Fruit fly (Drosophila melanogaster) whole organism, prepupa: ENCODE results near the gene Naxd.
A peak's percentile ranks its signal among the peaks of the same experiment; 100 is the strongest.

Experiments used
- CG10631 ChIP-seq: fragments of 200-800 bp; sonication (Bioruptor generic); optimal IDR thresholded peaks from 2 replicates; lab custom pipeline; 2016; ENCODE audit warnings: missing biosample characterization, missing genetic modification characterization
- CG11294 ChIP-seq: fragments of 200-800 bp; sonication (Bioruptor generic); IDR thresholded peaks from 2 replicates; pipeline ENCODE4 v1.3.6; 2022; ENCODE audit warnings: missing biosample characterization, missing genetic modification characterization
- CG15336 ChIP-seq: fragments of 200-800 bp; sonication (Bioruptor generic); IDR thresholded peaks from 2 replicates; pipeline ENCODE4 v1.3.6; 2022; ENCODE audit warnings: missing biosample characterization, missing genetic modification characterization
- CG3032 ChIP-seq: fragments of 200-800 bp; optimal IDR thresholded peaks from 2 replicates; lab custom pipeline; 2019; ENCODE audit warnings: missing biosample characterization, mild to moderate bottlenecking, missing genetic modification characterization, moderate library complexity
- CG31627 ChIP-seq: fragments of 200-800 bp; sonication (Bioruptor generic); optimal IDR thresholded peaks from 3 replicates; lab custom pipeline; 2016; ENCODE audit warnings: missing biosample characterization, missing genetic modification characterization
- CG32006 ChIP-seq: fragments of 200-800 bp; sonication (Bioruptor generic); optimal IDR thresholded peaks from 3 replicates; lab custom pipeline; 2017; ENCODE audit warnings: missing biosample characterization, mild to moderate bottlenecking, missing genetic modification characterization
- CG34406 ChIP-seq: fragments of 200-800 bp; sonication (Bioruptor generic); optimal IDR thresholded peaks from 3 replicates; lab custom pipeline; 2016; ENCODE audit warnings: missing biosample characterization, missing genetic modification characterization
- CG3919 ChIP-seq: fragments of 200-800 bp; sonication (Bioruptor generic); optimal IDR thresholded peaks from 3 replicates; lab custom pipeline; 2016; ENCODE audit warnings: missing biosample characterization, missing genetic modification characterization
- CG4318 ChIP-seq: fragments of 200-800 bp; sonication (Bioruptor generic); optimal IDR thresholded peaks from 3 replicates; lab custom pipeline; 2017; ENCODE audit warnings: missing biosample characterization, mild to moderate bottlenecking, missing genetic modification characterization
- CG6163 ChIP-seq: fragments of 200-800 bp; sonication (Bioruptor generic); IDR thresholded peaks from 3 replicates; pipeline ENCODE4 v1.3.6; 2022; ENCODE audit warnings: missing biosample characterization, missing genetic modification characterization
- CG6792 ChIP-seq: fragments of 200-800 bp; sonication (Bioruptor generic); optimal IDR thresholded peaks from 3 replicates; lab custom pipeline; 2016; ENCODE audit warnings: missing biosample characterization, missing genetic modification characterization
- CG6854 ChIP-seq: fragments of 200-800 bp; sonication (Bioruptor generic); optimal IDR thresholded peaks from 2 replicates; lab custom pipeline; 2017; ENCODE audit warnings: missing biosample characterization, mild to moderate bottlenecking, missing genetic modification characterization
- CG9139 ChIP-seq: fragments of 200-800 bp; sonication (Bioruptor generic); optimal IDR thresholded peaks from 3 replicates; lab custom pipeline; 2017; ENCODE audit warnings: missing biosample characterization, mild to moderate bottlenecking, missing genetic modification characterization
- Eip78C ChIP-seq: fragments of 200-800 bp; sonication (Bioruptor generic); peaks from one replicate; lab custom pipeline; 2016; ENCODE audit warnings: missing biosample characterization, missing genetic modification characterization
- Eip93F ChIP-seq: fragments of 200-800 bp; sonication (Bioruptor generic); optimal IDR thresholded peaks from 2 replicates; lab custom pipeline; 2016; ENCODE audit warnings: missing biosample characterization, mild to moderate bottlenecking, missing genetic modification characterization
- Ets21C ChIP-seq: fragments of 200-800 bp; sonication (Bioruptor generic); optimal IDR thresholded peaks from 3 replicates; lab custom pipeline; 2016; ENCODE audit warnings: missing biosample characterization, missing genetic modification characterization
- Hr39 ChIP-seq: fragments of 200-800 bp; sonication (Bioruptor generic); optimal IDR thresholded peaks from 2 replicates; lab custom pipeline; 2016; ENCODE audit warnings: missing biosample characterization, missing genetic modification characterization
- Met ChIP-seq: fragments of 200-800 bp; sonication (Bioruptor generic); optimal IDR thresholded peaks from 3 replicates; lab custom pipeline; 2016; ENCODE audit warnings: missing biosample characterization, missing genetic modification characterization
- OdsH ChIP-seq: fragments of 200-800 bp; sonication (Bioruptor generic); optimal IDR thresholded peaks from 3 replicates; lab custom pipeline; 2016; ENCODE audit warnings: missing biosample characterization, missing genetic modification characterization
- Sox102F ChIP-seq: fragments of 200-800 bp; sonication (Bioruptor generic); optimal IDR thresholded peaks from 2 replicates; lab custom pipeline; 2016; ENCODE audit warnings: missing biosample characterization, mild to moderate bottlenecking, missing genetic modification characterization
- Sox14 ChIP-seq: fragments of 200-800 bp; sonication (Bioruptor generic); optimal IDR thresholded peaks from 3 replicates; lab custom pipeline; 2016; ENCODE audit warnings: missing biosample characterization, missing genetic modification characterization
- Sox15 ChIP-seq: fragments of 200-800 bp; sonication (Bioruptor generic); optimal IDR thresholded peaks from 3 replicates; lab custom pipeline; 2016; ENCODE audit warnings: missing biosample characterization, missing genetic modification characterization
- cyc ChIP-seq: fragments of 200-800 bp; sonication (Bioruptor generic); optimal IDR thresholded peaks from 3 replicates; lab custom pipeline; 2016; ENCODE audit warnings: missing biosample characterization, missing genetic modification characterization
- esn ChIP-seq: fragments of 200-800 bp; sonication (Bioruptor generic); optimal IDR thresholded peaks from 2 replicates; lab custom pipeline; 2016; ENCODE audit warnings: missing biosample characterization, mild to moderate bottlenecking, missing genetic modification characterization, moderate library complexity
- fd85E ChIP-seq: fragments of 200-800 bp; sonication (Bioruptor generic); optimal IDR thresholded peaks from 3 replicates; lab custom pipeline; 2016; ENCODE audit warnings: missing biosample characterization, missing genetic modification characterization
- ss ChIP-seq, 2 experiments: fragments of 200-800 bp; sonication (Bioruptor generic); optimal IDR thresholded peaks; 2 replicates in 1 of 2; 3 replicates in 1 of 2; lab custom pipeline; 2017 to 2018; ENCODE audit warnings: mild to moderate bottlenecking in 2 of 2, missing biosample characterization in 2 of 2, missing genetic modification characterization in 2 of 2, moderate library complexity in 1 of 2
- svp ChIP-seq: fragments of 200-800 bp; sonication (Bioruptor generic); peaks from one replicate; lab custom pipeline; 2016; ENCODE audit warnings: missing biosample characterization, missing genetic modification characterization
- vri ChIP-seq: fragments of 200-800 bp; sonication (Bioruptor generic); optimal IDR thresholded peaks from 3 replicates; lab custom pipeline; 2016; ENCODE audit warnings: missing biosample characterization, mild to moderate bottlenecking, missing genetic modification characterization

The Naxd gene

DNA sequence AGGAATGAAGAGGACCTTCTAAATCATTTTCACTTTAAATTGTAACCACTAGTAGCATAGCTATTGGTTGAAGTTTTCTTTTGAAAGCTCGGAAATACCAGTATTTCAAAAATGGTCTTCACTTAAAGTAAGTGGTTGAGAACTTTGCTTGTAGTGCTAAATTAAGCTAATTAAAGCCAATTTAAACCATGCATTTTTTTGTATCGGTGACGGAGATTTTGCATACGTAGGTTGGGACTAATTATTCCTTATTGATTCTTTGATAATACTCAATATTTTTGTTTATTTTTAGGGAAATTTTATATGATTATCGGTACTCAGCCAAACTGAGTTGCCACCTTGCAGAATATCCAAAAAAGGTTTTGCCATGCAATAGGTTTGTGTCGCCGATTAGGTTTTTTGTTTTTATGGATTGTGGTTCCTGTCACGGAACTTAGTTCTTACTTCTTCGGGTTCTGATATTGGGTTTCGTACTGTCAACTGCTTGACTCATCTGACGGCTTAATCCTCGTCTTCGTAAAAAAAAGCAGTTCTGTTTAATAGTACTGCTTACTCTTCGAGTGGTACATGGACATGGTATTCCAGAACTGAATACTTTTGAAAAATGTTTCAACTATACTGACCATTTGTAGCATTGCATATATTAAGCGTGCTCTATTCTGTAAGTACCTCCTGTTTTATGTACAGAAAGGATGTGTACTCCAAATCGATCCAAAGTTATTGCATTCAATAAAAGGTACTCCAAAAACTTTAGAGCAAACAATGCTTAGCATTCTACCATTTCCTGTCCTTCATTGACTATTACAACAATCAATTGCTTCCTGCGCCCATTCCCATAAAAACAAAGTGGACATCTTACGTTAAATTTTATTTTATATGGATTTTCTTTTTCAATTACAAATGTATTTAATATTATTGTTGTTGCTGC is 42.8 kb upstream of the Naxd start:
- TF ChIP-seq svp (peak; percentile 24), CG3032 (tag; lab: Kevin White, UChicago) (peak; percentile 2), Eip78C (GFP tag; lab: Kevin White, UChicago) (peak; percentile 15), Eip93F (no peak), CG32006 (no peak), cyc (GFP tag; lab: Kevin White, UChicago) (no peak)

- TF ChIP-seq CG6163: no peak
- no peak for TF ChIP-seq vri (GFP tag; lab: Kevin White, UChicago)
- no peak for TF ChIP-seq Sox102F (GFP tag; lab: Kevin White, UChicago)
- no peak for TF ChIP-seq CG4318 (GFP tag; lab: Kevin White, UChicago)
- peak; percentile 16 for TF ChIP-seq Eip78C (GFP tag; lab: Kevin White, UChicago)
- no peak for TF ChIP-seq Sox15 (GFP tag; lab: Kevin White, UChicago)
These were observed 41.5 kb upstream of the Naxd start, which contains the start of gene CG14082 for dm6 chr3L:19138925-19139503. TSS of gene CG14082 (minus strand) at chr3L:19138975.

DNA sequence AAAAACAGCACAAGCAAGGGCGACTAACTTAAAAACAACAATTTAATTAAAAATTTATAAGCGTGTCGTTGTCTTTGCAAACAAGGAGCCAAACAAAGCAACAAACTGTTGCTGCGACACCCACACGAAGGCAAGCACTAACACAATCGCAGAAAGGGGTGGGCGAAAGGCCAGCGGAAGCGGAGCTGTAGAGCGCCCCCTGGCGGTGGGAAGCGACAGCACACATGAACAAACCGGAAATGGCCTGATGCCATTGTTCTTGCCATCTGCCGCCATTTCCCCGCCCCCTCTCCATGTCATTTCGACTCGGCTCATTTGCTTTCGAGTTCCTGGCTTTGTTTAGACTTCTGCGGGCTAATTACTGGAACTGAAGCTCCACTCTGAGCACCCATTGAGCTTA is 35.1 kb upstream of the Naxd start:
- TF ChIP-seq CG34406 (GFP tag; lab: Kevin White, UChicago): no peak
- TF ChIP-seq CG6854 (GFP tag; lab: Kevin White, UChicago): no peak
- TF ChIP-seq OdsH (GFP tag; lab: Kevin White, UChicago): no peak
- no peak for TF ChIP-seq ss (GFP tag; optimal IDR thresholded peaks at IDR 0.05; lab: Kevin White, UChicago)
- TF ChIP-seq Hr39 (GFP tag; lab: Kevin White, UChicago): no peak
- TF ChIP-seq Ets21C (GFP tag; lab: Kevin White, UChicago): no peak
- TF ChIP-seq CG11294 (GFP tag; lab: Robert Waterston, UW): no peak
- TF ChIP-seq CG31627: no peak
- no peak for TF ChIP-seq CG15336 (GFP tag; lab: Robert Waterston, UW)

dm6 chr3L:19129565-19129964 is 32.1 kb upstream of the Naxd start, which contains the start of gene Spn75F:
TSS of gene Spn75F (minus strand) at chr3L:19129665.
- TF ChIP-seq svp (peak; percentile 38), CG9139 (GFP tag; lab: Kevin White, UChicago) (no peak)

- TF ChIP-seq CG10631 (GFP tag; lab: Kevin White, UChicago) (no peak), Eip78C (GFP tag; lab: Kevin White, UChicago) (peak; percentile 66)
These were observed 2.7 kb upstream of the Naxd start, which contains the start of gene Gem2 for dm6 chr3L:19100188-19100587. TSS of gene Gem2 (minus strand) at chr3L:19100363.

dm6 chr3L:19097102-19097501 is 407 bp downstream of the Naxd start:
- TF ChIP-seq Sox14: no peak
- TF ChIP-seq OdsH (GFP tag; lab: Kevin White, UChicago): no peak
- TF ChIP-seq Met (GFP tag; lab: Kevin White, UChicago): no peak
- TF ChIP-seq CG6792: no peak

- no peak for TF ChIP-seq CG3919 (GFP tag; lab: Kevin White, UChicago)
- TF ChIP-seq Eip78C (GFP tag; lab: Kevin White, UChicago): peak; percentile 70
- TF ChIP-seq esn: peak; percentile 29
- TF ChIP-seq fd85E (GFP tag; lab: Kevin White, UChicago): no peak
- TF ChIP-seq CG6854 (GFP tag; lab: Kevin White, UChicago): peak; percentile 19
- TF ChIP-seq Met (GFP tag; lab: Kevin White, UChicago): peak; percentile 6
These were observed 1.5 kb downstream of the Naxd start, which contains the start of gene CNPYb for dm6 chr3L:19096032-19096431. TSS of gene CNPYb (minus strand) at chr3L:19096217.
